Fruit fly (Drosophila melanogaster) whole organism, pupa: Measurements from ENCODE around the gene CG15403.

Experiments used
- CG12605 ChIP-seq: fragments of 200-800 bp; sonication (Bioruptor generic); IDR thresholded peaks from 2 replicates; pipeline ENCODE4 v1.3.6; 2022; ENCODE audit warnings: missing biosample characterization, missing genetic modification characterization
- CG13204 ChIP-seq: fragments of 200-800 bp; sonication (Bioruptor generic); optimal IDR thresholded peaks from 2 replicates; lab custom pipeline; 2018; ENCODE audit warnings: missing biosample characterization, mild to moderate bottlenecking, missing genetic modification characterization, moderate library complexity
- CG15710 ChIP-seq: fragments of 200-800 bp; sonication (Bioruptor generic); optimal IDR thresholded peaks from 2 replicates; lab custom pipeline; 2018; ENCODE audit warnings: missing biosample characterization, mild to moderate bottlenecking, missing genetic modification characterization, moderate library complexity
- CG32121 ChIP-seq: fragments of 200-800 bp; sonication (Bioruptor generic); IDR thresholded peaks from 2 replicates; pipeline ENCODE4 v1.3.6; 2022; ENCODE audit warnings: missing biosample characterization, missing genetic modification characterization
- CG34367 ChIP-seq: fragments of 200-800 bp; sonication (Bioruptor generic); optimal IDR thresholded peaks from 2 replicates; lab custom pipeline; 2018; ENCODE audit warnings: missing biosample characterization, mild to moderate bottlenecking, missing genetic modification characterization
- CG8159 ChIP-seq: fragments of 200-800 bp; sonication (Bioruptor generic); optimal IDR thresholded peaks from 3 replicates; lab custom pipeline; 2018; ENCODE audit warnings: missing biosample characterization, mild to moderate bottlenecking, missing genetic modification characterization, moderate library complexity
- CG8301 ChIP-seq: fragments of 200-800 bp; sonication (Bioruptor generic); optimal IDR thresholded peaks from 2 replicates; lab custom pipeline; 2018; ENCODE audit warnings: missing biosample characterization, mild to moderate bottlenecking, missing genetic modification characterization
- CG9948 ChIP-seq: fragments of 200-800 bp; sonication (Bioruptor generic); optimal IDR thresholded peaks from 2 replicates; lab custom pipeline; 2018; ENCODE audit warnings: missing biosample characterization, mild to moderate bottlenecking, missing genetic modification characterization, moderate library complexity
- D1 ChIP-seq: fragments of 200-800 bp; sonication (Bioruptor generic); optimal IDR thresholded peaks from 2 replicates; lab custom pipeline; 2018; ENCODE audit warnings: missing biosample characterization, mild to moderate bottlenecking, missing genetic modification characterization, moderate library complexity
- EcR ChIP-seq: fragments of 200-800 bp; sonication (Bioruptor generic); optimal IDR thresholded peaks from 3 replicates; lab custom pipeline; 2019; ENCODE audit warnings: missing biosample characterization, missing genetic modification characterization, mild to moderate bottlenecking, moderate library complexity, missing genetic modification reagents
- Pif1B ChIP-seq: fragments of 200-800 bp; sonication (Bioruptor generic); optimal IDR thresholded peaks from 3 replicates; lab custom pipeline; 2016; ENCODE audit warnings: missing biosample characterization, missing genetic modification characterization
- Snoo ChIP-seq: fragments of 200-800 bp; sonication (Bioruptor generic); optimal IDR thresholded peaks from 3 replicates; lab custom pipeline; 2017; ENCODE audit warnings: missing biosample characterization, mild to moderate bottlenecking, missing genetic modification characterization, inconsistent platforms
- fd96Ca ChIP-seq: fragments of 200-800 bp; sonication (Bioruptor generic); IDR thresholded peaks from 3 replicates; pipeline ENCODE4 v1.3.6; 2022; ENCODE audit warnings: missing biosample characterization, missing genetic modification characterization

- TF ChIP-seq CG12605 (no peak), EcR (GFP tag; lab: Kevin White, UChicago) (no peak), CG8159 (no peak), Pif1B (no peak), CG9948 (no peak), Snoo (tag; lab: Kevin White, UChicago) (no peak), CG32121 (no peak), CG15710 (no peak), D1 (tag; lab: Kevin White, UChicago) (no peak), CG8301 (tag; lab: Kevin White, UChicago) (no peak), CG34367 (tag; lab: Kevin White, UChicago) (no peak), fd96Ca (no peak), CG13204 (GFP tag; lab: Kevin White, UChicago) (no peak)
Measured at dm6 chr2L:3127813-3128212, 622 bp upstream of the CG15403 start.
